Worm (Caenorhabditis elegans): ENCODE measurements around the gene C05D2.8.

DNA sequence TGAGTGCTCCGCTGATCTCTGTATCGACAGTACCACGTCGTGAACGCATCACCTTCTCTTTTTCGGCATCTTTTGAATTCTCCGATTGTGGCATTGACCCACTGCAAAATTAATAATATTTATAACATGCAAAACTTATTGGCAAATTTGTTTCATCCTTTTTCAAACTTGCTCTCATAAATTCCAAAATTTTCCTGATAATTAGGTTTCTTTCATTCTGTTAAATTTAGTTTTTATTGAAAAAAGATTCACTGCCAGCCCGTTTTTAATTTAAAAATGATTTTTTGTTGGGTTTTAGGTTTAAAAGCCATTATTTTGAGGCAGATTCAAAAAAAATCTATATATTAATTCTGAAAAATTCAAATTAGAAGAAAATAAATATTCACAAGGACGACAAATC, 10.2 kb downstream of the C05D2.8 start, which contains the start of gene wdr-37:
- TF ChIP-seq dao-5 (tag; optimal IDR thresholded peaks at IDR 0.05) (no peak), W03F9.2 (tag; optimal IDR thresholded peaks at IDR 0.05) (no peak), him-1 (tag; optimal IDR thresholded peaks at IDR 0.05) (no peak)

Measured in whole organism, L4/young adult.